Worm (Caenorhabditis elegans): ENCODE results near the gene H12C20.7.

H12C20.7 gene

ce11 chrV:11606424-11606823 lies 33.6 kb upstream of the H12C20.7 start, which contains the start of gene idpp-16:
TSS of gene idpp-16 (minus strand) at chrV:11606524.
- no peak for TF ChIP-seq blmp-1 (tag; optimal IDR thresholded peaks at IDR 0.05)
- no peak for TF ChIP-seq sptf-1 (tag; optimal IDR thresholded peaks at IDR 0.05)
- no peak for TF ChIP-seq mep-1 (tag; optimal IDR thresholded peaks at IDR 0.05)
- TF ChIP-seq flh-1 (GFP tag; optimal IDR thresholded peaks at IDR 0.05): no peak
- TF ChIP-seq sem-2 (GFP tag; optimal IDR thresholded peaks at IDR 0.05): no peak
- no peak for TF ChIP-seq ceh-43 (GFP tag; optimal IDR thresholded peaks at IDR 0.05)
- TF ChIP-seq nhr-28 (tag; optimal IDR thresholded peaks at IDR 0.05): no peak
- TF ChIP-seq mls-2 (tag; optimal IDR thresholded peaks at IDR 0.05): no peak
- TF ChIP-seq zip-8 (tag; optimal IDR thresholded peaks at IDR 0.05): no peak
- no peak for TF ChIP-seq bed-3 (GFP tag; optimal IDR thresholded peaks at IDR 0.05)
- TF ChIP-seq nhr-237 (tag; optimal IDR thresholded peaks at IDR 0.05): no peak
- no peak for TF ChIP-seq ceh-83 (GFP tag; optimal IDR thresholded peaks at IDR 0.05)
- no peak for TF ChIP-seq lsy-2 (tag; optimal IDR thresholded peaks at IDR 0.05)
- TF ChIP-seq ztf-11 (tag; optimal IDR thresholded peaks at IDR 0.05): no peak
- TF ChIP-seq lin-13 (tag; optimal IDR thresholded peaks at IDR 0.05): no peak
- TF ChIP-seq nhr-12 (tag; optimal IDR thresholded peaks at IDR 0.05): no peak
- TF ChIP-seq lin-32 (GFP tag; optimal IDR thresholded peaks at IDR 0.05): no peak
- TF ChIP-seq ham-2 (GFP tag; optimal IDR thresholded peaks at IDR 0.05): no peak
- no peak for TF ChIP-seq M03D4.4 (tag; optimal IDR thresholded peaks at IDR 0.05)
- TF ChIP-seq ces-1 (GFP tag; optimal IDR thresholded peaks at IDR 0.05): no peak

ce11 chrV:11605227-11605626 lies 32.4 kb upstream of the H12C20.7 start:
- no peak for TF ChIP-seq M03D4.4 (tag; optimal IDR thresholded peaks at IDR 0.05)
- TF ChIP-seq mep-1 (tag; optimal IDR thresholded peaks at IDR 0.05): no peak
- TF ChIP-seq elt-3 (tag; optimal IDR thresholded peaks at IDR 0.05): no peak
- no peak for TF ChIP-seq blmp-1 (tag; optimal IDR thresholded peaks at IDR 0.05)
- TF ChIP-seq nhr-237 (tag; optimal IDR thresholded peaks at IDR 0.05): no peak
- no peak for TF ChIP-seq flh-1 (GFP tag; optimal IDR thresholded peaks at IDR 0.05)
- TF ChIP-seq ces-1 (GFP tag; optimal IDR thresholded peaks at IDR 0.05): no peak
- no peak for TF ChIP-seq ztf-11 (tag; optimal IDR thresholded peaks at IDR 0.05)
- no peak for TF ChIP-seq nhr-28 (tag; optimal IDR thresholded peaks at IDR 0.05)
- no peak for TF ChIP-seq pha-4 (tag; optimal IDR thresholded peaks at IDR 0.05)
- TF ChIP-seq unc-62 (GFP tag; optimal IDR thresholded peaks at IDR 0.05): no peak
- no peak for TF ChIP-seq zip-8 (tag; optimal IDR thresholded peaks at IDR 0.05)

- TF ChIP-seq unc-120 (tag; optimal IDR thresholded peaks at IDR 0.05; ENCODE audit: poor library complexity, severe bottlenecking): no peak
- no peak for TF ChIP-seq nhr-12 (tag; optimal IDR thresholded peaks at IDR 0.05)
- no peak for TF ChIP-seq M03D4.4 (tag; optimal IDR thresholded peaks at IDR 0.05)
- no peak for TF ChIP-seq blmp-1 (tag; optimal IDR thresholded peaks at IDR 0.05)
- no peak for TF ChIP-seq hlh-1 (tag; optimal IDR thresholded peaks at IDR 0.05)
- TF ChIP-seq sem-2 (GFP tag; optimal IDR thresholded peaks at IDR 0.05): no peak
- TF ChIP-seq ztf-11 (tag; optimal IDR thresholded peaks at IDR 0.05): no peak
- no peak for TF ChIP-seq mls-2 (tag; optimal IDR thresholded peaks at IDR 0.05)
- TF ChIP-seq elt-3 (tag; optimal IDR thresholded peaks at IDR 0.05): no peak
- no peak for TF ChIP-seq unc-39 (tag; optimal IDR thresholded peaks at IDR 0.05)
- TF ChIP-seq mab-5 (tag; optimal IDR thresholded peaks at IDR 0.05): no peak
- no peak for TF ChIP-seq flh-1 (GFP tag; optimal IDR thresholded peaks at IDR 0.05)
- TF ChIP-seq sptf-1 (tag; optimal IDR thresholded peaks at IDR 0.05): no peak
Measured at ce11 chrV:11604484-11604883, 31.7 kb upstream of the H12C20.7 start, which contains the start of gene dhs-20. TSS of gene dhs-20 (minus strand) at chrV:11604563.

ce11 chrV:11600800-11601199 lies 28.0 kb upstream of the H12C20.7 start, which contains the start of gene F35B12.9:
TSS of gene F35B12.9 (plus strand) at chrV:11601171.
- no peak for TF ChIP-seq nhr-76 (tag; optimal IDR thresholded peaks at IDR 0.05)
- no peak for TF ChIP-seq blmp-1 (tag; optimal IDR thresholded peaks at IDR 0.05)
- no peak for TF ChIP-seq zip-8 (tag; optimal IDR thresholded peaks at IDR 0.05)
- TF ChIP-seq drap-1 (GFP tag; optimal IDR thresholded peaks at IDR 0.05): no peak
- no peak for TF ChIP-seq elt-3 (tag; optimal IDR thresholded peaks at IDR 0.05)
- TF ChIP-seq bed-3 (GFP tag; optimal IDR thresholded peaks at IDR 0.05): no peak
- no peak for TF ChIP-seq ham-2 (GFP tag; optimal IDR thresholded peaks at IDR 0.05)
- no peak for TF ChIP-seq M03D4.4 (tag; optimal IDR thresholded peaks at IDR 0.05)
- no peak for TF ChIP-seq nhr-237 (tag; optimal IDR thresholded peaks at IDR 0.05)
- TF ChIP-seq flh-1 (GFP tag; optimal IDR thresholded peaks at IDR 0.05): no peak
- no peak for TF ChIP-seq cnd-1 (tag; optimal IDR thresholded peaks at IDR 0.05)
- TF ChIP-seq sptf-1 (tag; optimal IDR thresholded peaks at IDR 0.05): no peak
- TF ChIP-seq mep-1 (tag; optimal IDR thresholded peaks at IDR 0.05): no peak
- no peak for TF ChIP-seq mls-2 (tag; optimal IDR thresholded peaks at IDR 0.05)
- no peak for TF ChIP-seq snpc-4 (tag; optimal IDR thresholded peaks at IDR 0.05)
- no peak for TF ChIP-seq unc-120 (tag; optimal IDR thresholded peaks at IDR 0.05; ENCODE audit: poor library complexity, severe bottlenecking)

ce11 chrV:11598807-11599206 lies 26.0 kb upstream of the H12C20.7 start, which contains the start of gene srx-84:
TSS of gene srx-84 (plus strand) at chrV:11599107.
- TF ChIP-seq unc-39 (tag; optimal IDR thresholded peaks at IDR 0.05) (no peak), nhr-28 (tag; optimal IDR thresholded peaks at IDR 0.05) (no peak), drap-1 (GFP tag; optimal IDR thresholded peaks at IDR 0.05) (no peak), blmp-1 (tag; optimal IDR thresholded peaks at IDR 0.05) (no peak), ztf-11 (tag; optimal IDR thresholded peaks at IDR 0.05) (no peak)

Data from whole organism, mixed stage, embryonic.